Worm (Caenorhabditis elegans) whole organism, L4/young adult: ENCODE data around the gene nas-21.

Experiments used
- W03F9.2 ChIP-seq: fragments of 150-350 bp; optimal IDR thresholded peaks from 2 replicates; lab custom pipeline; 2014; ENCODE audit warnings: missing biosample characterization, missing genetic modification characterization
- dao-5 ChIP-seq: sonication (generic microtip); optimal IDR thresholded peaks from 2 replicates; lab custom pipeline; 2016; ENCODE audit warnings: missing genotype, missing genetic modification characterization, moderate library complexity, missing compliant biosample characterization

ce11 chrV:11449404-11449803 lies 23.0 kb upstream of the nas-21 start:
- no peak for TF ChIP-seq W03F9.2
- TF ChIP-seq dao-5 (tag; lab: Kevin White, UChicago), result no peak
